Fruit fly (Drosophila melanogaster): ENCODE data around the gene RPA1.

RPA1 gene

dm6 chr3R:8225461-8225971 lies 38.7 kb downstream of the RPA1 start:
- no peak for TF ChIP-seq h (optimal IDR thresholded peaks at IDR 0.05)

- TF ChIP-seq insv (optimal IDR thresholded peaks at IDR 0.05) (no peak), Myc (optimal IDR thresholded peaks at IDR 0.05) (no peak), psq (optimal IDR thresholded peaks at IDR 0.05) (no peak), ttk (optimal IDR thresholded peaks at IDR 0.05) (no peak), Sin3A (optimal IDR thresholded peaks at IDR 0.05) (no peak), h (optimal IDR thresholded peaks at IDR 0.05) (no peak)
These were observed 39.4 kb downstream of the RPA1 start for dm6 chr3R:8224726-8225460.

dm6 chr3R:8223074-8223597 lies 41.1 kb downstream of the RPA1 start:
- no peak for TF ChIP-seq insv (optimal IDR thresholded peaks at IDR 0.05)
- TF ChIP-seq psq (optimal IDR thresholded peaks at IDR 0.05): no peak

DNA sequence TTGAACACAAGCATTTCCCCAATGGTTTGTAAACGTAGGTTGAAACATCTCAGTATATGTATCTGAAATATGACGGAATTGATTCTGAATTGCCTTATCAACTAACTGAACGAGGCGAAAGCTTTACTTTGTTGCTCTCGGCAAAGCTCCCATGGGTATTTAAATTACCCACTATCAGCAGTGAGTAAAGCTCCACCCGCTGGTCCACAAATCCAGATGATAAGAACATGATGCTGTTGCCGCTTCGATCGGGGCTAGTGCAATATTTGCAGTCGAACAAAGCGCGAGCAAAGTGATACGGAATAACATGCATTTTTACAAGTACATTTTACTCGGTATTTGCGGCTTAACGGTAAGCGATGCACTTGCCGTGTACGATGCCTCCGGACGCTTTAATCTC lies 44.4 kb downstream of the RPA1 start, which contains the start of gene CG18249:
Gene CG18249 (plus strand): TSS at position 256 of the 400 bp plus-strand sequence.
- no peak for TF ChIP-seq Myc (optimal IDR thresholded peaks at IDR 0.05)
- TF ChIP-seq insv (optimal IDR thresholded peaks at IDR 0.05): no peak
- no peak for TF ChIP-seq h (optimal IDR thresholded peaks at IDR 0.05)
- no peak for TF ChIP-seq psq (optimal IDR thresholded peaks at IDR 0.05)
- TF ChIP-seq Sin3A (optimal IDR thresholded peaks at IDR 0.05): no peak
- TF ChIP-seq ttk (optimal IDR thresholded peaks at IDR 0.05): no peak

DNA sequence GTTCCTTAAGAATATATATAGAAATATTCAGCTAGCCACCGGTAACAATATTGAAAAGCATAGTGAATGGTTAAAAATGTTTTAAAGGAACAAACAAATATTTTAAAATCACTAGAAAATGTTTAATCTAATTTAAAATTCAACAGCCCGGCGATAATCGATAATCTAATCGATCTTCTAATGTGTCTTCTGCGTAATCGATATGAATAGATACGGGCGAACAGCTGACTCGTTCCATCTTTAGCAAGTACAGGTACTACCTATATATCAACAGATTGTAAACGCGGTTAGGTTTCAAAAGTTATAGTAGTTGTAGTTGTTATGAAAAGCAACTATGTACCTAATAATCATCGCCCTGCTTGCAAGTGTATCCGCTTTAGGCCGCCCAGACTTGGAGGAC lies 46.5 kb downstream of the RPA1 start, which contains the start of gene CG7800:
Gene CG7800 (plus strand): TSS at position 231 of the 400 bp plus-strand sequence.
- TF ChIP-seq Sin3A (optimal IDR thresholded peaks at IDR 0.05) (no peak), psq (optimal IDR thresholded peaks at IDR 0.05) (no peak), ttk (optimal IDR thresholded peaks at IDR 0.05) (no peak), Myc (optimal IDR thresholded peaks at IDR 0.05) (no peak), insv (optimal IDR thresholded peaks at IDR 0.05) (no peak), h (optimal IDR thresholded peaks at IDR 0.05) (no peak)

DNA sequence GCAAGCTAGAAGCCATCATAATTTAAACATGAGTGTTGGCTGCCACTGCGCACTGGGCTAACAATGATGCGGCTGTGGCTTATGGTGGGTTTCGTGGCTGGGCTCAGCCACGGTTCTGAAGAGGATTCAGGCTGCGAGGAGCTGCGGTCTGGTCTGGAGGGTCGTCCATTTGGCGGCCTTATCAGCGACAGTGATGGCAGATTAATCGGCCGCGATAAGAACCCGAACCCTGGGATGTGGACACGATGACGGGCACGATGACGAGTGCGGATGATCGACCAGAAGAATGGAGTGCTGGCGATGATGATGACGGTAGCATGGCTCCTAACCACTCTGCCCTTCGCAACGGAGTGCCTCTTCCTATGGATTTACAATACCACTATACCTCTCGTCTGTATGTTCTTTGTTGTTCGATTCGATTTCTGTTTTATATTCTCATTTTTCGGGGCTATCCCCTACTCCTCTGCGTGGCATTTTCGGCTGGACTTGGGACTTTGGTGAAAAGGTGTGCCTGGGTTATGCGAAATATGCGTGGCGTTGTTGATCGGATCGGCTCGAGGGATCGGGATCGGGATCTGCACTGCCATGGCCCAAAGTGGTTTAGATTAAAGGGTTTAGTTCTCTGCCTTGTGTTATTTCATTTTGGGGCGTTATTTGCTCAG lies 48.6 kb downstream of the RPA1 start:
- TF ChIP-seq Sin3A (optimal IDR thresholded peaks at IDR 0.05): no peak
- TF ChIP-seq Myc (optimal IDR thresholded peaks at IDR 0.05): no peak
- no peak for TF ChIP-seq h (optimal IDR thresholded peaks at IDR 0.05)
- TF ChIP-seq insv (optimal IDR thresholded peaks at IDR 0.05): no peak
- no peak for TF ChIP-seq psq (optimal IDR thresholded peaks at IDR 0.05)
- TF ChIP-seq ttk (optimal IDR thresholded peaks at IDR 0.05): no peak

DNA sequence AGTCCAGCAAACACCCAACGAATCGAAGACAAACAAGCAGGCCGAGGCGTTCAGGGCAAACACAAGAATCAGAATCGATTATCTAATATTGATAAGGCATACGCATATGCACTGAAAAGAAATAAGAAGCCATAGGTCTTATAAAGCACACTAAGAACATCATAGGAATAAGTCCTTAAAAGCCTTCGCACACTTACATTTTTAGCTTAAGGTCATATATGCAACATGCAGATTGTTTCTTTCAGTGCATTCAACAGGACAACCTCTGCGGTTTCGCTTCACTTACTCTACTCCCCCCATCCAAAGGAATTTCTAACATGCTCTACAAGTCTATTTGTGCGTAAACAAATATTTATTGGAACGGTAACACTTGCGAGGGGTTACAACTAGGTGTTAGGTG lies 51.7 kb downstream of the RPA1 start:
- TF ChIP-seq Sin3A (optimal IDR thresholded peaks at IDR 0.05) (no peak), psq (optimal IDR thresholded peaks at IDR 0.05) (no peak)

Data from Kc167 (cell line).